Worm (Caenorhabditis elegans): ENCODE measurements around the gene srsx-25.

- no peak for TF ChIP-seq B0310.2 (tag; optimal IDR thresholded peaks at IDR 0.05)
- no peak for TF ChIP-seq hmbx-1 (tag; optimal IDR thresholded peaks at IDR 0.05)
- TF ChIP-seq tra-4 (tag; optimal IDR thresholded peaks at IDR 0.05): no peak
- no peak for TF ChIP-seq ama-1 (optimal IDR thresholded peaks at IDR 0.05)
- TF ChIP-seq ets-7 (tag; optimal IDR thresholded peaks at IDR 0.05): no peak
- TF ChIP-seq tbx-11 (GFP tag; IDR thresholded peaks at IDR 0.05): no peak
- no peak for TF ChIP-seq scrt-1 (GFP tag; IDR thresholded peaks at IDR 0.05)
Observed at ce11 chrIV:13318773-13319172, 46.2 kb upstream of the srsx-25 start.

All from whole organism, early embryonic.